Fruit fly (Drosophila melanogaster) whole organism: Measurements from ENCODE around the gene CG31870.

ENCODE experiments used
- pan ChIP-seq: fragments of >200 bp; optimal IDR thresholded peaks from 2 replicates; lab custom pipeline; 2017
- usp ChIP-seq: fragments of >200 bp; optimal IDR thresholded peaks from 2 replicates; lab custom pipeline; 2017; ENCODE audit warnings: missing biosample characterization, missing genetic modification characterization, mixed read lengths

dm6 chr2L:10831590-10831989, 41.6 kb downstream of the CG31870 start:
- TF ChIP-seq pan (lab: Kevin White, UChicago) (no peak), usp (GFP tag; lab: Kevin White, UChicago) (no peak)
